Worm (Caenorhabditis elegans) whole organism, young adult: ENCODE measurements around the gene F40A3.7.

Source experiments
- F39B2.1 ChIP-seq: fragments of 200-800 bp; sonication (Bioruptor generic); IDR thresholded peaks from 2 replicates; pipeline ENCODE4 v1.3.6; 2022; ENCODE audit warnings: missing genetic modification reagents, missing genetic modification characterization, missing compliant biosample characterization
- ama-1 ChIP-seq, 3 experiments: fragments of 150-350 bp in 1 of 3; sonication (generic microtip) in 2 of 3; optimal IDR thresholded peaks; 2 replicates each; lab custom pipeline; 2014 to 2018; ENCODE audit warnings: missing biosample characterization in 2 of 3, missing genetic modification characterization in 2 of 3, missing genetic modification reagents in 2 of 3
- attf-3 ChIP-seq: fragments of 200-800 bp; sonication (Bioruptor generic); conservative IDR thresholded peaks from 2 replicates; pipeline ENCODE4 v1.3.6; 2022; ENCODE audit warnings: missing genetic modification reagents, missing genetic modification characterization, missing compliant biosample characterization
- ceh-58 ChIP-seq: fragments of 200-800 bp; sonication (Bioruptor generic); IDR thresholded peaks from 2 replicates; pipeline ENCODE4 v1.3.6; 2022; ENCODE audit warnings: missing genetic modification characterization, missing compliant biosample characterization
- die-1 ChIP-seq: sonication (generic microtip); optimal IDR thresholded peaks from 2 replicates; lab custom pipeline; 2016; ENCODE audit warnings: missing genotype, mild to moderate bottlenecking, missing genetic modification characterization, missing compliant biosample characterization
- nfya-1 ChIP-seq: sonication (generic microtip); optimal IDR thresholded peaks from 2 replicates; lab custom pipeline; 2017; ENCODE audit warnings: antibody characterized with exemption, missing compliant biosample characterization, missing genetic modification characterization, borderline replicate concordance; ENCODE audit not compliant: insufficient read depth
- rpc-1 ChIP-seq, 2 experiments: fragments of 150-350 bp in 1 of 2; sonication (generic microtip) in 1 of 2; optimal IDR thresholded peaks; 2 replicates each; lab custom pipeline; 2014 to 2018; ENCODE audit warnings: missing biosample characterization in 1 of 2, missing genetic modification characterization in 1 of 2, missing genetic modification reagents in 1 of 2, missing genotype in 1 of 2
- sea-2 ChIP-seq: fragments of 200-800 bp; sonication (Bioruptor generic); IDR thresholded peaks from 2 replicates; pipeline ENCODE4 v1.3.6; 2022; ENCODE audit warnings: missing genetic modification characterization, missing compliant biosample characterization

DNA sequence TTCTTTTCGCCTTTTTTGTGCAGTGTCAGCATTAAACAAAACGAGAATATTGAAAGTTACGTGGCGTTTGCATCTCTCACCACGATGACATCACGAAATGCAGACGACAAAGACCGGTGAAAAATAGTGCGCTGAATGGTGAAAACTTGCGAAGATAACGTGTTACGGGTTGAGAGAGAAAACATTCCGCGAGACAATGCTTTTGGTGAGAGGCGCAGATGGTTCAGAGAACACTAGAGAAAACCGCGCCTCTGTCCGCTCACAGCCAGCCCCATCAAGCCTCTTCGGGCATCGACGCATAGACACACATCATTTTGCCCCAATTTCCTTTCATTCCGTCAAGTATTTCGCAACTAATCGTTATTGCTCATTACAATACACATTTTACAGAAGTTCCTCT lies 45.1 kb downstream of the F40A3.7 start, which contains the start of the genes C37C3.9 and C37C3.18:
- TF ChIP-seq ama-1 (optimal IDR thresholded peaks at IDR 0.05; lab: Kevin White, UChicago) (no peak), ama-1 (GFP tag; optimal IDR thresholded peaks at IDR 0.05; lab: Kevin White, UChicago) (no peak), die-1 (no peak), nfya-1 (no peak), attf-3 (GFP tag; lab: Robert Waterston, UW) (no peak), F39B2.1 (no peak), rpc-1 (optimal IDR thresholded peaks at IDR 0.05; lab: Kevin White, UChicago) (no peak), rpc-1 (tag; optimal IDR thresholded peaks at IDR 0.05; lab: Kevin White, UChicago) (no peak), sea-2 (GFP tag; lab: Robert Waterston, UW) (no peak), ceh-58 (GFP tag; lab: Robert Waterston, UW) (no peak)
